Fruit fly (Drosophila melanogaster): ENCODE results near the gene hfp.

DNA sequence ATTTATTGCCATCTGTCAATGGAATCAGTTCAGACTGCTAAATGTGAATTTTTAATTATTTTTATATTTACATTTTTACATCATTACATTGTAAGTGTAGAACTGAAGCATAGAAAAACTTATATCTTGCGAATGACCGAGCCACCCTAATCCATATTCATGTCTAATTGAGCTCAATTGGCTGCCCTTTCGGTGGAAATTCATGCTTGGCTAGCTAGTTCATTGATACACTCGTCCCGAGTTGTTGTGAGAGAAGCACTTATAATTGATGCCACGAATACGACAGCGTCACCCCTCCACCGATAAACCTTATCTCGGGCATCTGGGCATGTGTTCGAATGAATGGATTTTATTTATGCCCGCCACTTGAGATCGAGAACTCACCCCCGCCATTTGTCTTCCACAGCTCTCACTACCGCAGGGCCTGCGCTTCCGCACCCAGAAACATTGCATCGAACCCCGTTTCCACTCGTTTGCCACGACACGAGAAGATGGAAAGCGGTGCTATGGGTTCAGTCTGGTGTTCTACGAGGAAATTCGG, 36.0 kb upstream of the hfp start:
- TF ChIP-seq usp (GFP tag; optimal IDR thresholded peaks at IDR 0.05) = no peak
- no peak for TF ChIP-seq CG32264 (GFP tag; optimal IDR thresholded peaks at IDR 0.05)
- TF ChIP-seq Abd-B (GFP tag; optimal IDR thresholded peaks at IDR 0.05) = no peak
- TF ChIP-seq psq (GFP tag; optimal IDR thresholded peaks at IDR 0.05) = no peak
- TF ChIP-seq foxo (GFP tag; optimal IDR thresholded peaks at IDR 0.05) = no peak
- no peak for TF ChIP-seq brk (GFP tag; optimal IDR thresholded peaks at IDR 0.05)
- TF ChIP-seq br (GFP tag; optimal IDR thresholded peaks at IDR 0.05) = no peak
- no peak for TF ChIP-seq Hnf4 (GFP tag; optimal IDR thresholded peaks at IDR 0.05)

All from whole organism, wandering third instar larva.